Worm (Caenorhabditis elegans) whole organism, L2 larva: ENCODE data around the gene C36A4.11.

Experiments used
- F13H6.1 ChIP-seq: sonication (generic microtip); optimal IDR thresholded peaks from 2 replicates; lab custom pipeline; 2016; ENCODE audit warnings: missing genetic modification characterization, missing compliant biosample characterization
- ceh-16 ChIP-seq: fragments of 150-350 bp; optimal IDR thresholded peaks from 2 replicates; lab custom pipeline; 2014; ENCODE audit warnings: missing biosample characterization, missing genetic modification characterization
- lin-11 ChIP-seq: fragments of 150-350 bp; sonication (generic microtip); optimal IDR thresholded peaks from 2 replicates; lab custom pipeline; 2014; ENCODE audit warnings: missing biosample characterization, missing genetic modification characterization, inconsistent platforms, mixed read lengths
- lin-13 ChIP-seq: fragments of 150-350 bp; optimal IDR thresholded peaks from 2 replicates; lab custom pipeline; 2014; ENCODE audit warnings: missing biosample characterization, missing genetic modification reagents, missing genetic modification characterization
- lin-39 ChIP-seq: fragments of 150-350 bp; optimal IDR thresholded peaks from 2 replicates; lab custom pipeline; 2014; ENCODE audit warnings: missing biosample characterization, missing genetic modification reagents, missing genetic modification characterization
- lsy-2 ChIP-seq, 2 experiments: fragments of 150-350 bp in 1 of 2; sonication (generic microtip) in 1 of 2; optimal IDR thresholded peaks; 2 replicates each; lab custom pipeline; 2014 to 2017; ENCODE audit warnings: missing biosample characterization in 2 of 2, missing genetic modification characterization in 2 of 2
- mdl-1 ChIP-seq, 2 experiments: fragments of 150-350 bp in 1 of 2; sonication (generic microtip) in 1 of 2; optimal IDR thresholded peaks; 2 replicates each; lab custom pipeline; 2017; ENCODE audit warnings: missing biosample characterization in 2 of 2, missing genetic modification characterization in 2 of 2
- nhr-11 ChIP-seq: fragments of 150-350 bp; optimal IDR thresholded peaks from 2 replicates; lab custom pipeline; 2014; ENCODE audit warnings: missing biosample characterization, missing genetic modification characterization
- nhr-12 ChIP-seq: fragments of 150-350 bp; optimal IDR thresholded peaks from 2 replicates; lab custom pipeline; 2014; ENCODE audit warnings: missing biosample characterization, missing genetic modification characterization
- nhr-25 ChIP-seq: fragments of 150-350 bp; sonication (generic microtip); optimal IDR thresholded peaks from 3 replicates; lab custom pipeline; 2014; ENCODE audit warnings: missing biosample characterization, missing genetic modification characterization
- nhr-6 ChIP-seq: fragments of 150-350 bp; optimal IDR thresholded peaks from 2 replicates; lab custom pipeline; 2014; ENCODE audit warnings: missing biosample characterization, missing genetic modification characterization
- skn-1 ChIP-seq: sonication (generic microtip); optimal IDR thresholded peaks from 2 replicates; lab custom pipeline; 2017; ENCODE audit warnings: missing biosample characterization, missing genetic modification characterization
- snpc-4 ChIP-seq: fragments of 150-350 bp; optimal IDR thresholded peaks from 2 replicates; lab custom pipeline; 2014; ENCODE audit warnings: missing biosample characterization, missing genetic modification characterization
- unc-55 ChIP-seq: fragments of 150-350 bp; sonication (generic microtip); optimal IDR thresholded peaks from 3 replicates; lab custom pipeline; 2014; ENCODE audit warnings: missing biosample characterization, missing genetic modification reagents, missing genetic modification characterization

DNA sequence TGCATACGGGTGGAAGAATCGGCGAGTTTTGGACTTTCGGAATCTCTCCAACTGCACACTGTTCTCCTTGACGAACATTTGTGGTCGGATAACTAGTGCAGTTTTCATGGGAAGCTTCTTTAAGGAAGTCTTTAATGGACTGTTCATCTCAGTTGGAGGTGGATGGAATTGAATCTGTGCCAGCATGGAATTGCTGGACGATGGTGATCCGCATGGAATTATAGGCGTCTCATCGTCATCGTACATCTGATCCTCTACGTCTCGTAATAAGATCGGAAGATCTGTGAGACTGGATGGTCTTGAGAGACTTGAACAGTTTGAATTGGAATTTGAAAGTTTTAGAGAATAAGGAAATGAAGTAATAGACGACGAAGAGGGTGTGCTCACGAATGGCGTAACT lies 32.6 kb downstream of the C36A4.11 start:
- TF ChIP-seq nhr-11 (tag; lab: Kevin White, UChicago) (no peak), lsy-2 (tag; optimal IDR thresholded peaks at IDR 0.05; lab: Kevin White, UChicago) (no peak), F13H6.1 (tag; lab: Kevin White, UChicago) (no peak), skn-1 (no peak), nhr-6 (tag; lab: Kevin White, UChicago) (no peak), ceh-16 (tag; lab: Kevin White, UChicago) (no peak), nhr-12 (tag; lab: Kevin White, UChicago) (no peak), lin-39 (no peak), mdl-1 (tag; optimal IDR thresholded peaks at IDR 0.05; lab: Kevin White, UChicago) (no peak), lin-11 (no peak), nhr-25 (tag; lab: Kevin White, UChicago) (no peak), lin-13 (no peak), snpc-4 (no peak), unc-55 (GFP tag; lab: Kevin White, UChicago) (no peak)
